Worm (Caenorhabditis elegans): ENCODE results near the gene vab-19.

- TF ChIP-seq tbx-11 (GFP tag; IDR thresholded peaks at IDR 0.05) (no peak), ama-1 (optimal IDR thresholded peaks at IDR 0.05) (no peak), flt-1 (GFP tag; IDR thresholded peaks at IDR 0.05) (no peak), sea-1 (GFP tag; conservative IDR thresholded peaks at IDR 0.05) (no peak), scrt-1 (GFP tag; IDR thresholded peaks at IDR 0.05) (no peak), hmbx-1 (tag; optimal IDR thresholded peaks at IDR 0.05) (no peak)
Measured at ce11 chrII:2398884-2399283, 44.2 kb upstream of the vab-19 start, which contains the start of gene F16G10.14.
